Worm (Caenorhabditis elegans) whole organism, dauer: ENCODE data around the gene Y75D11A.2.

Experiments
- unc-62 ChIP-seq: sonication (generic microtip); optimal IDR thresholded peaks from 2 replicates; lab custom pipeline; 2017; ENCODE audit warnings: missing biosample characterization, missing genetic modification reagents, missing genetic modification characterization

The Y75D11A.2 gene

DNA sequence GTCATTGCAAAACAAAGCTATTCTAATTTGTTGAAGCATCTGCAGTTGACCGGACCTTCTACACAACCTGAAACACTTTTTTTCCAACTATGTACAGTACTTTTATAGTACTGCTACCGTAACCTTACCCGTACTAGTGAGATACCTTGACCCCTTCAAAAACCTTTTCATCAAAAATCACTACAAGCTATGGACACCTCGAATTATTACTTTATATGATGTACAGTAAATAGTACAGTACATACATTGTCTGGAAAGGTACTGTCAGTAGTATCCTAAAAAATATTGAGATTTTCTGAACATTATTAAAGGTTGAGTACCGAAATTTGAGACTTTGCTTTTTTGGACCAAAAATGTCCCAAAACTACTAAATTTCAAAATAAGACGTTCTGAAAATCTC lies 43.1 kb downstream of the Y75D11A.2 start:
- TF ChIP-seq unc-62 (GFP tag; lab: Kevin White, UChicago): no peak

ce11 chrX:1786607-1787006 lies 44.0 kb downstream of the Y75D11A.2 start, which contains the start of gene arg-1:
Gene arg-1, plus strand, starts transcription at chrX:1786907.
- no peak for TF ChIP-seq unc-62 (GFP tag; lab: Kevin White, UChicago)

DNA sequence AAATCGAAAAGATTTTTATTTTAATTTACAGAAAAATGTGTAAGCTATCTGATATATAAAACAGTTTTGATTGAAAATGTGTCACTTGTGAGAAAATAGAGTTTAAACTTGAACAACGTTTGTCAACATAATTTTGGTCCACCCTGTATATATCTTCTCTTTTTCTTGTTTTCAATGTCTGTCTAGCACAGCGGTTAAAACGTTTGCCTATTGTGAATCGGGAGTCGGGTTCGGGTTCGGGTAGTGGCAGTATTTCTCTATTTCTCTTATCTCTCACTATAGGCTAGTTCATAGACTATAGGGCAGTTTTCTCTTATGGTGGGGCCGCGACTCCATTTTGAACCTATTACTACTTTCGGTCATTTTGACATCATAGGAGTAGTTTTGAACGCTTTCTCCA lies 48.5 kb downstream of the Y75D11A.2 start:
- no peak for TF ChIP-seq unc-62 (GFP tag; lab: Kevin White, UChicago)
